Worm (Caenorhabditis elegans): ENCODE measurements around the gene C45H4.14.

The C45H4.14 gene

ce11 chrV:2190383-2190782 lies 31.2 kb upstream of the C45H4.14 start:
- TF ChIP-seq cebp-1 (GFP tag; IDR thresholded peaks at IDR 0.05): no peak
- TF ChIP-seq cebp-1 (tag; optimal IDR thresholded peaks at IDR 0.05): no peak
- peak; percentile 94 for TF ChIP-seq zfh-2 (GFP tag; conservative IDR thresholded peaks at IDR 0.05)
- no peak for TF ChIP-seq C06A6.2 (GFP tag; conservative IDR thresholded peaks at IDR 0.05)
- TF ChIP-seq snpc-4 (GFP tag; optimal IDR thresholded peaks at IDR 0.05): no peak
- TF ChIP-seq snpc-4 (tag; optimal IDR thresholded peaks at IDR 0.05): peak in 1 of 4 experiments; percentile 29
- no peak for TF ChIP-seq lsy-27 (tag; optimal IDR thresholded peaks at IDR 0.05; ENCODE audit: borderline replicate concordance, insufficient read depth)
- no peak for TF ChIP-seq die-1 (tag; optimal IDR thresholded peaks at IDR 0.05)
- 0 out of 2 replicates have a peak, but pooled peaks have one; percentile 40 for TF ChIP-seq ztf-28 (GFP tag; IDR thresholded peaks at IDR 0.05)
- TF ChIP-seq aptf-3 (GFP tag; IDR thresholded peaks at IDR 0.05): no peak
- no peak for TF ChIP-seq dpl-1 (GFP tag; optimal IDR thresholded peaks at IDR 0.05)
- no peak for TF ChIP-seq zim-3 (tag; optimal IDR thresholded peaks at IDR 0.05)
- no peak for TF ChIP-seq ceh-91 (GFP tag; IDR thresholded peaks at IDR 0.05)
- peak; percentile 55; the same call in 1 of the 2 replicates for TF ChIP-seq egrh-3 (GFP tag; IDR thresholded peaks at IDR 0.05)

- TF ChIP-seq lsl-1 (GFP tag; optimal IDR thresholded peaks at IDR 0.05) (no peak), lsy-27 (tag; optimal IDR thresholded peaks at IDR 0.05; ENCODE audit: borderline replicate concordance, insufficient read depth) (no peak), aptf-3 (GFP tag; IDR thresholded peaks at IDR 0.05) (no peak), egrh-3 (GFP tag; IDR thresholded peaks at IDR 0.05) (no peak), cebp-1 (GFP tag; IDR thresholded peaks at IDR 0.05) (no peak), cebp-1 (tag; optimal IDR thresholded peaks at IDR 0.05) (no peak), pbrm-1 (GFP tag; IDR thresholded peaks at IDR 0.05) (no peak), F57C9.4 (tag; optimal IDR thresholded peaks at IDR 0.05) (no peak), ceh-58 (GFP tag; IDR thresholded peaks at IDR 0.05) (no peak), gei-17 (GFP tag; optimal IDR thresholded peaks at IDR 0.05) (no peak), tbx-9 (tag; optimal IDR thresholded peaks at IDR 0.05; ENCODE audit: borderline replicate concordance) (no peak)
Measured at ce11 chrV:2187864-2188345, 28.7 kb upstream of the C45H4.14 start, which contains the start of gene Y5H2B.3. TSS of gene Y5H2B.3 (plus strand) at chrV:2188295.

- TF ChIP-seq F37B4.10 (GFP tag; IDR thresholded peaks at IDR 0.05): 0 out of 2 replicates have a peak, but pooled peaks have one; percentile 47
- no peak for TF ChIP-seq ccch-3 (GFP tag; optimal IDR thresholded peaks at IDR 0.05)
- TF ChIP-seq zfh-2 (GFP tag; conservative IDR thresholded peaks at IDR 0.05): 0 out of 2 replicates have a peak, but pooled peaks have one; percentile 44
Measured at ce11 chrV:2185486-2185885, 26.3 kb upstream of the C45H4.14 start.

- no peak for TF ChIP-seq let-607 (tag; optimal IDR thresholded peaks at IDR 0.05)
- TF ChIP-seq nhr-80 (tag; optimal IDR thresholded peaks at IDR 0.05): peak; percentile 51
- peak; percentile 28; the same call in 1 of the 2 replicates for TF ChIP-seq let-526 (GFP tag; IDR thresholded peaks at IDR 0.05)
Measured at ce11 chrV:2183162-2183561, 23.9 kb upstream of the C45H4.14 start, which contains the start of gene cyp-33C2. TSS of gene cyp-33C2 (plus strand) at chrV:2183488.

ce11 chrV:2181738-2182137 lies 22.5 kb upstream of the C45H4.14 start, which contains the start of gene srbc-16:
TSS of gene srbc-16 (plus strand) at chrV:2182038.
- TF ChIP-seq ztf-26 (tag; optimal IDR thresholded peaks at IDR 0.05) (no peak), egrh-3 (GFP tag; IDR thresholded peaks at IDR 0.05) (no peak), ceh-100 (GFP tag; IDR thresholded peaks at IDR 0.05) (no peak), ceh-79 (tag; optimal IDR thresholded peaks at IDR 0.05) (no peak), fkh-3 (tag; optimal IDR thresholded peaks at IDR 0.05) (no peak), C17E4.6 (GFP tag; IDR thresholded peaks at IDR 0.05) (no peak), Y56A3A.18 (GFP tag; IDR thresholded peaks at IDR 0.05) (no peak), hmg-1.2 (GFP tag; IDR thresholded peaks at IDR 0.05) (no peak), ceh-58 (GFP tag; IDR thresholded peaks at IDR 0.05) (no peak), nhr-120 (GFP tag; IDR thresholded peaks at IDR 0.05) (no peak), hlh-12 (tag; optimal IDR thresholded peaks at IDR 0.05) (no peak), madf-6 (GFP tag; IDR thresholded peaks at IDR 0.05) (no peak), hrde-1 (tag; optimal IDR thresholded peaks at IDR 0.05; ENCODE audit: borderline replicate concordance) (no peak), ZK185.1 (tag; optimal IDR thresholded peaks at IDR 0.05; ENCODE audit: poor library complexity, severe bottlenecking) (no peak), sptf-2 (GFP tag; optimal IDR thresholded peaks at IDR 0.05) (no peak), ceh-27 (GFP tag; optimal IDR thresholded peaks at IDR 0.05) (no peak), F57C9.4 (tag; optimal IDR thresholded peaks at IDR 0.05) (no peak), F52B5.7 (tag; optimal IDR thresholded peaks at IDR 0.05) (no peak), T26A5.8 (tag; optimal IDR thresholded peaks at IDR 0.05) (no peak)
